Fruit fly (Drosophila melanogaster) whole organism, embryonic: ENCODE data around the gene CG46458.

Source experiments
- Antp ChIP-seq: fragments of 200-800 bp; sonication (Bioruptor generic); optimal IDR thresholded peaks from 3 replicates; lab custom pipeline; 2016; ENCODE audit warnings: missing biosample characterization, missing genetic modification characterization
- Blimp-1 ChIP-seq: fragments of 200-800 bp; sonication (Bioruptor generic); optimal IDR thresholded peaks from 3 replicates; lab custom pipeline; 2018; ENCODE audit warnings: missing biosample characterization, missing genetic modification characterization, mild to moderate bottlenecking, moderate library complexity, missing genetic modification reagents
- CG10366 ChIP-seq: fragments of 200-800 bp; sonication (Bioruptor generic); IDR thresholded peaks from 2 replicates; pipeline ENCODE4 v1.3.6; 2022; ENCODE audit warnings: missing biosample characterization, missing genetic modification characterization
- CG10654 ChIP-seq: fragments of 200-800 bp; sonication (Bioruptor generic); optimal IDR thresholded peaks from 2 replicates; lab custom pipeline; 2016; ENCODE audit warnings: missing biosample characterization, missing genetic modification characterization
- CG11398 ChIP-seq: fragments of 200-800 bp; sonication (Bioruptor generic); optimal IDR thresholded peaks from 2 replicates; lab custom pipeline; 2016; ENCODE audit warnings: missing biosample characterization, missing genetic modification characterization
- CG12155 ChIP-seq: fragments of 200-800 bp; sonication (Bioruptor generic); optimal IDR thresholded peaks from 3 replicates; lab custom pipeline; 2016; ENCODE audit warnings: missing biosample characterization, missing genetic modification characterization
- CG14014 ChIP-seq: fragments of 200-800 bp; sonication (Bioruptor generic); IDR thresholded peaks from 2 replicates; pipeline ENCODE4 v1.3.6; 2022; ENCODE audit warnings: missing biosample characterization, missing genetic modification characterization
- CG17361 ChIP-seq: fragments of 200-800 bp; sonication (Bioruptor generic); IDR thresholded peaks from 3 replicates; pipeline ENCODE4 v1.3.6; 2022; ENCODE audit warnings: missing biosample characterization, missing genetic modification characterization
- CG17612 ChIP-seq: fragments of 200-800 bp; sonication (Bioruptor generic); IDR thresholded peaks from 2 replicates; pipeline ENCODE4 v1.3.6; 2022; ENCODE audit warnings: missing biosample characterization, missing genetic modification characterization
- CG18476 ChIP-seq: fragments of 200-800 bp; sonication (Bioruptor generic); optimal IDR thresholded peaks from 2 replicates; lab custom pipeline; 2016; ENCODE audit warnings: missing biosample characterization, mild to moderate bottlenecking, missing genetic modification characterization
- CG3281 ChIP-seq: fragments of 200-800 bp; sonication (Bioruptor generic); optimal IDR thresholded peaks from 3 replicates; lab custom pipeline; 2017; ENCODE audit warnings: missing biosample characterization, mild to moderate bottlenecking, missing genetic modification characterization
- CG33213 ChIP-seq: fragments of 200-800 bp; sonication (Bioruptor generic); optimal IDR thresholded peaks from 3 replicates; lab custom pipeline; 2016; ENCODE audit warnings: missing biosample characterization, missing genetic modification characterization
- CG34224 ChIP-seq: fragments of 200-800 bp; sonication (Bioruptor generic); IDR thresholded peaks from 3 replicates; pipeline ENCODE4 v1.3.6; 2022; ENCODE audit warnings: missing biosample characterization, missing genetic modification characterization; ENCODE audit not compliant: partially characterized antibody
- CG6254 ChIP-seq: fragments of 200-800 bp; sonication (Bioruptor generic); optimal IDR thresholded peaks from 3 replicates; lab custom pipeline; 2017; ENCODE audit warnings: mild to moderate bottlenecking, missing biosample characterization, missing genetic modification reagents, missing genetic modification characterization
- CG6854 ChIP-seq: fragments of 200-800 bp; sonication (Bioruptor generic); optimal IDR thresholded peaks from 3 replicates; lab custom pipeline; 2017; ENCODE audit warnings: missing biosample characterization, mild to moderate bottlenecking, missing genetic modification characterization
- CG7745 ChIP-seq: fragments of 200-800 bp; sonication (Bioruptor generic); optimal IDR thresholded peaks from 2 replicates; lab custom pipeline; 2018; ENCODE audit warnings: missing biosample characterization, mild to moderate bottlenecking, missing genetic modification characterization, moderate library complexity
- CG7963 ChIP-seq: fragments of 200-800 bp; sonication (Bioruptor generic); IDR thresholded peaks from 3 replicates; pipeline ENCODE4 v1.3.6; 2022; ENCODE audit warnings: missing biosample characterization, missing genetic modification characterization; ENCODE audit not compliant: partially characterized antibody
- Dek ChIP-seq: fragments of 200-800 bp; sonication (Bioruptor generic); optimal IDR thresholded peaks from 3 replicates; lab custom pipeline; 2019; ENCODE audit warnings: missing biosample characterization, mild to moderate bottlenecking, missing genetic modification characterization, moderate library complexity
- Doc3 ChIP-seq: fragments of 200-800 bp; sonication (Bioruptor generic); IDR thresholded peaks from 3 replicates; pipeline ENCODE4 v1.3.6; 2022; ENCODE audit warnings: missing biosample characterization, missing genetic modification characterization; ENCODE audit not compliant: partially characterized antibody
- Dref ChIP-seq: fragments of 200-800 bp; sonication (Bioruptor generic); IDR thresholded peaks from 2 replicates; pipeline ENCODE4 v1.3.6; 2022; ENCODE audit warnings: missing biosample characterization, missing genetic modification characterization
- Fer2 ChIP-seq: fragments of 200-800 bp; sonication (Bioruptor generic); optimal IDR thresholded peaks from 2 replicates; lab custom pipeline; 2018; ENCODE audit warnings: missing biosample characterization, mild to moderate bottlenecking, missing genetic modification characterization, moderate library complexity
- Gug ChIP-seq: fragments of 200-800 bp; sonication (Bioruptor generic); IDR thresholded peaks from 4 replicates; pipeline ENCODE4 v1.3.6; 2022; ENCODE audit warnings: missing biosample characterization, missing genetic modification characterization
- H15 ChIP-seq: fragments of 200-800 bp; sonication (Bioruptor generic); IDR thresholded peaks from 3 replicates; pipeline ENCODE4 v1.3.6; 2022; ENCODE audit warnings: missing biosample characterization, missing genetic modification characterization
- HLHmδ ChIP-seq: fragments of 200-800 bp; sonication (Bioruptor generic); optimal IDR thresholded peaks from 2 replicates; lab custom pipeline; 2018; ENCODE audit warnings: missing biosample characterization, mild to moderate bottlenecking, missing genetic modification characterization, moderate library complexity
- HmgD ChIP-seq: fragments of 200-800 bp; sonication (Bioruptor generic); optimal IDR thresholded peaks from 3 replicates; lab custom pipeline; 2016; ENCODE audit warnings: missing biosample characterization, missing genetic modification characterization
- Kr ChIP-seq: fragments of 200-800 bp; sonication (Bioruptor generic); optimal IDR thresholded peaks from 2 replicates; lab custom pipeline; 2017; ENCODE audit warnings: missing biosample characterization, mild to moderate bottlenecking, missing genetic modification characterization
- Max ChIP-seq: fragments of 200-800 bp; sonication (Bioruptor generic); optimal IDR thresholded peaks from 2 replicates; lab custom pipeline; 2016; ENCODE audit warnings: missing biosample characterization, mild to moderate bottlenecking, missing genetic modification characterization
- NC2β ChIP-seq: fragments of 200-800 bp; sonication (Bioruptor generic); optimal IDR thresholded peaks from 2 replicates; lab custom pipeline; 2016; ENCODE audit warnings: missing biosample characterization, missing genetic modification characterization
- NK7.1 ChIP-seq: fragments of 200-800 bp; sonication (Bioruptor generic); optimal IDR thresholded peaks from 3 replicates; lab custom pipeline; 2016; ENCODE audit warnings: missing biosample characterization, missing genetic modification characterization
- Oaz ChIP-seq: fragments of 200-800 bp; sonication (Bioruptor generic); IDR thresholded peaks from 2 replicates; pipeline ENCODE4 v1.3.6; 2022; ENCODE audit warnings: missing biosample characterization, missing genetic modification characterization
- Side ChIP-seq: fragments of 200-800 bp; sonication (Bioruptor generic); optimal IDR thresholded peaks from 2 replicates; lab custom pipeline; 2016; ENCODE audit warnings: missing biosample characterization, missing genetic modification characterization
- Sox100B ChIP-seq: fragments of 200-800 bp; sonication (Bioruptor generic); optimal IDR thresholded peaks from 3 replicates; lab custom pipeline; 2018; ENCODE audit warnings: missing biosample characterization, mild to moderate bottlenecking, missing genetic modification characterization
- YL-1 ChIP-seq: fragments of 200-800 bp; sonication (Bioruptor generic); optimal IDR thresholded peaks from 3 replicates; lab custom pipeline; 2017; ENCODE audit warnings: missing biosample characterization, mild to moderate bottlenecking, missing genetic modification characterization
- amos ChIP-seq: fragments of 200-800 bp; sonication (Bioruptor generic); IDR thresholded peaks from 2 replicates; pipeline ENCODE4 v1.3.6; 2022; ENCODE audit warnings: missing biosample characterization, missing genetic modification characterization; ENCODE audit not compliant: partially characterized antibody
- ap ChIP-seq: fragments of 200-800 bp; sonication (Bioruptor generic); IDR thresholded peaks from 2 replicates; pipeline ENCODE4 v1.3.6; 2022; ENCODE audit warnings: missing biosample characterization, missing genetic modification characterization
- bcd ChIP-seq: fragments of 200-800 bp; sonication (Bioruptor generic); optimal IDR thresholded peaks from 2 replicates; lab custom pipeline; 2017; ENCODE audit warnings: missing biosample characterization, mild to moderate bottlenecking, missing genetic modification characterization
- bsh ChIP-seq, 2 experiments: fragments of 200-800 bp; sonication (Bioruptor generic); optimal IDR thresholded peaks; 2 replicates each; lab custom pipeline; 2017 to 2018; ENCODE audit warnings: mild to moderate bottlenecking in 2 of 2, missing biosample characterization in 2 of 2, missing genetic modification characterization in 2 of 2, moderate library complexity in 1 of 2
- chm ChIP-seq: fragments of 200-800 bp; sonication (Bioruptor generic); IDR thresholded peaks from 2 replicates; pipeline ENCODE4 v1.3.6; 2022; ENCODE audit warnings: missing biosample characterization, missing genetic modification characterization
- danr ChIP-seq: fragments of 200-800 bp; sonication (Bioruptor generic); IDR thresholded peaks from 2 replicates; pipeline ENCODE4 v1.3.6; 2022; ENCODE audit warnings: missing biosample characterization, missing genetic modification characterization
- ems ChIP-seq: fragments of 200-800 bp; sonication (Bioruptor generic); optimal IDR thresholded peaks from 3 replicates; lab custom pipeline; 2016; ENCODE audit warnings: missing biosample characterization, missing genetic modification characterization
- fd96Cb ChIP-seq: fragments of 200-800 bp; sonication (Bioruptor generic); optimal IDR thresholded peaks from 2 replicates; lab custom pipeline; 2018; ENCODE audit warnings: missing biosample characterization, mild to moderate bottlenecking, missing genetic modification characterization, moderate library complexity
- fu2 ChIP-seq: fragments of 200-800 bp; sonication (Bioruptor generic); optimal IDR thresholded peaks from 2 replicates; lab custom pipeline; 2016; ENCODE audit warnings: missing biosample characterization, missing genetic modification characterization
- grau ChIP-seq: fragments of 200-800 bp; optimal IDR thresholded peaks from 3 replicates; lab custom pipeline; 2019; ENCODE audit warnings: missing biosample characterization, mild to moderate bottlenecking, missing genetic modification characterization, moderate library complexity
- ham ChIP-seq: fragments of 200-800 bp; sonication (Bioruptor generic); IDR thresholded peaks from 2 replicates; pipeline ENCODE4 v1.3.6; 2022; ENCODE audit warnings: missing biosample characterization, missing genetic modification characterization
- maf-S ChIP-seq: fragments of 200-800 bp; sonication (Bioruptor generic); optimal IDR thresholded peaks from 2 replicates; lab custom pipeline; 2016; ENCODE audit warnings: missing biosample characterization, missing genetic modification characterization
- org-1 ChIP-seq: fragments of 200-800 bp; sonication (Bioruptor generic); optimal IDR thresholded peaks from 2 replicates; lab custom pipeline; 2017; ENCODE audit warnings: missing biosample characterization, missing genetic modification characterization
- pb ChIP-seq: fragments of 200-800 bp; sonication (Bioruptor generic); optimal IDR thresholded peaks from 3 replicates; lab custom pipeline; 2016; ENCODE audit warnings: missing biosample characterization, missing genetic modification characterization
- psq ChIP-seq: fragments of 200-800 bp; sonication (Bioruptor generic); optimal IDR thresholded peaks from 2 replicates; lab custom pipeline; 2017; ENCODE audit warnings: missing biosample characterization, missing genetic modification characterization
- sens-2 ChIP-seq: fragments of 200-800 bp; sonication (Bioruptor generic); IDR thresholded peaks from 2 replicates; pipeline ENCODE4 v1.3.6; 2022; ENCODE audit warnings: missing biosample characterization, missing genetic modification characterization
- ssp ChIP-seq: fragments of 200-800 bp; sonication (Bioruptor generic); IDR thresholded peaks from 2 replicates; pipeline ENCODE4 v1.3.6; 2022; ENCODE audit warnings: missing biosample characterization, missing genetic modification characterization
- usp ChIP-seq: fragments of >200 bp; optimal IDR thresholded peaks from 2 replicates; lab custom pipeline; 2017; ENCODE audit warnings: missing biosample characterization, missing genetic modification characterization

CG46458 gene

dm6 chr3R:6914396-6914795, 43.8 kb downstream of the CG46458 start (continued):
- TF ChIP-seq org-1 (GFP tag; lab: Kevin White, UChicago) (peak; percentile 58), pb (GFP tag; lab: Kevin White, UChicago) (peak; percentile 63), CG6854 (GFP tag; lab: Kevin White, UChicago) (peak; percentile 54), amos (GFP tag; lab: Robert Waterston, UW) (no peak), YL-1 (GFP tag; lab: Kevin White, UChicago) (no peak), Dref (GFP tag; lab: Robert Waterston, UW) (no peak), Gug (GFP tag; lab: Robert Waterston, UW) (peak; percentile 58; the same call in 3 of the 4 replicates), ham (GFP tag; lab: Robert Waterston, UW) (no peak), bcd (GFP tag; lab: Kevin White, UChicago) (peak; percentile 65), CG33213 (GFP tag; lab: Kevin White, UChicago) (peak; percentile 58), CG7745 (tag; lab: Kevin White, UChicago) (no peak), HLHmδ (no peak), ssp (GFP tag; lab: Robert Waterston, UW) (peak; percentile 59), NK7.1 (GFP tag; lab: Kevin White, UChicago) (peak; percentile 25), ap (GFP tag; lab: Robert Waterston, UW) (no peak), NC2β (peak; percentile 77), CG11398 (GFP tag; lab: Kevin White, UChicago) (peak; percentile 66), Blimp-1 (GFP tag; lab: Kevin White, UChicago) (peak; percentile 72), CG14014 (peak; percentile 58; the same call in 1 of the 2 replicates), CG7963 (GFP tag; lab: Robert Waterston, UW) (no peak), psq (GFP tag; lab: Kevin White, UChicago) (no peak), ems (GFP tag; lab: Kevin White, UChicago) (peak; percentile 63), CG12155 (peak; percentile 34), Fer2 (tag; lab: Kevin White, UChicago) (peak; percentile 40), CG18476 (GFP tag; lab: Kevin White, UChicago) (peak; percentile 50), HmgD (GFP tag; lab: Kevin White, UChicago) (peak; percentile 45), CG10366 (GFP tag; lab: Robert Waterston, UW) (peak; percentile 41), usp (GFP tag; lab: Kevin White, UChicago) (no peak), CG3281 (GFP tag; lab: Kevin White, UChicago) (peak; percentile 53), H15 (GFP tag; lab: Robert Waterston, UW) (peak; percentile 55; the same call in 1 of the 3 replicates), Doc3 (GFP tag; lab: Robert Waterston, UW) (no peak), Max (peak; percentile 63), danr (0 out of 2 replicates have a peak, but pooled peaks have one; percentile 25), sens-2 (GFP tag; lab: Robert Waterston, UW) (peak; percentile 57; the same call in 1 of the 2 replicates), chm (GFP tag; lab: Robert Waterston, UW) (peak; percentile 69; the same call in 1 of the 2 replicates), CG6254 (GFP tag; lab: Kevin White, UChicago) (peak; percentile 76), CG34224 (GFP tag; lab: Robert Waterston, UW) (no peak), CG17612 (no peak), CG10654 (GFP tag; lab: Kevin White, UChicago) (peak; percentile 44), Oaz (GFP tag; lab: Robert Waterston, UW) (no peak), fu2 (GFP tag; lab: Kevin White, UChicago) (no peak), bsh (GFP tag; optimal IDR thresholded peaks at IDR 0.05; lab: Kevin White, UChicago) (peak; percentile 66 to 79), Antp (peak; percentile 81), Side (peak; percentile 83), Dek (tag; lab: Kevin White, UChicago) (peak; percentile 18), Kr (GFP tag; lab: Kevin White, UChicago) (peak; percentile 85), fd96Cb (peak; percentile 74), CG17361 (GFP tag; lab: Robert Waterston, UW) (peak; percentile 78), Sox100B (peak; percentile 60), maf-S (GFP tag; lab: Kevin White, UChicago) (peak; percentile 46), grau (peak; percentile 71)
